Worm (Caenorhabditis elegans) whole organism, L4 larva: ENCODE measurements around the gene K07F5.7.
"Not testable (repeated sequence)": the region's sequence is repeated elsewhere in the genome, so short reads cannot be mapped to it uniquely, and the experiment has no call there.

ENCODE experiments used
- D1046.2 ChIP-seq: fragments of 200-800 bp; sonication (Bioruptor generic); IDR thresholded peaks from 2 replicates; pipeline ENCODE4 v1.3.6; 2022; ENCODE audit warnings: missing genetic modification characterization, missing compliant biosample characterization
- F26F4.8 ChIP-seq: fragments of 200-800 bp; sonication (Bioruptor generic); conservative IDR thresholded peaks from 2 replicates; pipeline ENCODE4 v1.3.6; 2022; ENCODE audit warnings: missing genetic modification characterization, missing compliant biosample characterization
- F44E2.7 ChIP-seq: fragments of 200-800 bp; sonication (Bioruptor generic); IDR thresholded peaks from 2 replicates; pipeline ENCODE4 v2.1.2; 2022; ENCODE audit warnings: missing genetic modification characterization, missing compliant biosample characterization
- F49E8.2 ChIP-seq: sonication (generic microtip); optimal IDR thresholded peaks from 2 replicates; lab custom pipeline; 2016; ENCODE audit warnings: missing compliant biosample characterization, mild to moderate bottlenecking, missing genetic modification characterization, borderline replicate concordance
- R02D3.7 ChIP-seq: fragments of 150-350 bp; sonication (generic microtip); optimal IDR thresholded peaks from 3 replicates; lab custom pipeline; 2014; ENCODE audit warnings: missing biosample characterization, missing genetic modification characterization
- T26A8.4 ChIP-seq: fragments of 200-800 bp; sonication (Bioruptor generic); IDR thresholded peaks from 2 replicates; pipeline ENCODE4 v1.3.6; 2022; ENCODE audit warnings: missing genetic modification characterization, missing compliant biosample characterization
- ZK337.2 ChIP-seq: fragments of 200-800 bp; sonication (Bioruptor generic); IDR thresholded peaks from 2 replicates; pipeline ENCODE4 v1.3.6; 2022; ENCODE audit warnings: missing genetic modification reagents, missing genetic modification characterization, missing compliant biosample characterization
- ZK546.5 ChIP-seq, 2 experiments: sonication (generic microtip); optimal IDR thresholded peaks; 2 replicates each; lab custom pipeline; 2017; ENCODE audit warnings: missing biosample characterization in 2 of 2, missing genetic modification characterization in 2 of 2
- aha-1 ChIP-seq: fragments of 150-350 bp; peaks from one replicate; lab custom pipeline; 2014; ENCODE audit warnings: missing biosample characterization, missing genetic modification characterization
- aly-2 ChIP-seq: sonication (generic microtip); optimal IDR thresholded peaks from 2 replicates; lab custom pipeline; 2018; ENCODE audit warnings: missing biosample characterization, missing genetic modification characterization
- arid-1 ChIP-seq: fragments of 200-800 bp; sonication (Bioruptor generic); conservative IDR thresholded peaks from 2 replicates; pipeline ENCODE4 v1.3.6; 2022; ENCODE audit warnings: missing genetic modification reagents, missing genetic modification characterization, missing compliant biosample characterization
- ceh-44 ChIP-seq: fragments of 200-800 bp; sonication (Bioruptor generic); IDR thresholded peaks from 2 replicates; pipeline ENCODE4 v1.3.6; 2022; ENCODE audit warnings: missing genetic modification reagents, missing genetic modification characterization, missing compliant biosample characterization
- cey-2 ChIP-seq: sonication (generic microtip); optimal IDR thresholded peaks from 3 replicates; lab custom pipeline; 2017; ENCODE audit warnings: missing genetic modification characterization, mild to moderate bottlenecking, missing compliant biosample characterization, antibody characterized with exemption, borderline replicate concordance; ENCODE audit not compliant: insufficient read depth
- dve-1 ChIP-seq: sonication (generic microtip); optimal IDR thresholded peaks from 2 replicates; lab custom pipeline; 2017; ENCODE audit warnings: antibody characterized with exemption, mild to moderate bottlenecking, missing genetic modification characterization, missing compliant biosample characterization; ENCODE audit not compliant: insufficient read depth
- egl-43 ChIP-seq: fragments of 200-800 bp; sonication (Bioruptor generic); IDR thresholded peaks from 2 replicates; pipeline ENCODE4 v1.3.6; 2022; ENCODE audit warnings: missing genetic modification reagents, missing genetic modification characterization, missing compliant biosample characterization
- fkh-10 ChIP-seq: fragments of 150-350 bp; optimal IDR thresholded peaks from 2 replicates; lab custom pipeline; 2014; ENCODE audit warnings: missing biosample characterization, missing genetic modification reagents, missing genetic modification characterization
- fos-1 ChIP-seq: fragments of 150-350 bp; optimal IDR thresholded peaks from 2 replicates; lab custom pipeline; 2014; ENCODE audit warnings: missing biosample characterization, missing genetic modification characterization
- hmg-1.1 ChIP-seq: fragments of 200-800 bp; sonication (Bioruptor generic); IDR thresholded peaks from 2 replicates; pipeline ENCODE4 v1.3.6; 2022; ENCODE audit warnings: missing genetic modification reagents, missing genetic modification characterization, missing compliant biosample characterization
- lin-15B ChIP-seq: fragments of 150-350 bp; sonication (generic microtip); optimal IDR thresholded peaks from 3 replicates; lab custom pipeline; 2014; ENCODE audit warnings: missing biosample characterization, missing genetic modification characterization
- lin-39 ChIP-seq: fragments of 150-350 bp; optimal IDR thresholded peaks from 2 replicates; lab custom pipeline; 2014; ENCODE audit warnings: missing biosample characterization, missing genetic modification reagents, missing genetic modification characterization
- mdt-29 ChIP-seq: fragments of 200-800 bp; sonication (Bioruptor generic); IDR thresholded peaks from 2 replicates; pipeline ENCODE4 v1.3.6; 2022; ENCODE audit warnings: missing genetic modification reagents, missing genetic modification characterization, missing compliant biosample characterization
- mep-1 ChIP-seq: fragments of 150-350 bp; sonication (generic microtip); optimal IDR thresholded peaks from 3 replicates; lab custom pipeline; 2014; ENCODE audit warnings: missing biosample characterization, missing genetic modification characterization
- mxl-2 ChIP-seq: fragments of 200-800 bp; sonication (Bioruptor generic); conservative IDR thresholded peaks from 2 replicates; pipeline ENCODE4 v1.3.6; 2022; ENCODE audit warnings: missing genetic modification reagents, missing genetic modification characterization, missing compliant biosample characterization
- mxl-3 ChIP-seq: fragments of 200-800 bp; sonication (Bioruptor generic); optimal IDR thresholded peaks from 2 replicates; lab custom pipeline; 2018; ENCODE audit warnings: mild to moderate bottlenecking, missing genetic modification characterization, missing compliant biosample characterization
- pqm-1 ChIP-seq: sonication (generic microtip); optimal IDR thresholded peaks from 2 replicates; lab custom pipeline; 2017; ENCODE audit warnings: missing biosample characterization, missing genetic modification characterization
- saeg-2 ChIP-seq: fragments of 200-800 bp; sonication (Bioruptor generic); IDR thresholded peaks from 2 replicates; pipeline ENCODE4 v1.3.6; 2022; ENCODE audit warnings: missing genetic modification reagents, missing genetic modification characterization, missing compliant biosample characterization
- set-16 ChIP-seq: fragments of 200-800 bp; sonication (Bioruptor generic); IDR thresholded peaks from 2 replicates; pipeline ENCODE4 v1.3.6; 2022; ENCODE audit warnings: missing genetic modification reagents, missing genetic modification characterization, missing compliant biosample characterization
- skn-1 ChIP-seq: fragments of 150-350 bp; optimal IDR thresholded peaks from 2 replicates; lab custom pipeline; 2014; ENCODE audit warnings: missing biosample characterization, missing genetic modification characterization
- snpc-4 ChIP-seq: fragments of 150-350 bp; optimal IDR thresholded peaks from 2 replicates; lab custom pipeline; 2014; ENCODE audit warnings: missing biosample characterization, missing genetic modification characterization
- spr-1 ChIP-seq: sonication (generic microtip); optimal IDR thresholded peaks from 2 replicates; lab custom pipeline; 2016; ENCODE audit warnings: mild to moderate bottlenecking, missing genetic modification characterization, missing compliant biosample characterization
- tra-1 ChIP-seq: fragments of 200-800 bp; sonication (Bioruptor generic); IDR thresholded peaks from 2 replicates; pipeline ENCODE4 v1.3.6; 2022; ENCODE audit warnings: missing genetic modification reagents, missing genetic modification characterization, missing compliant biosample characterization
- zag-1 ChIP-seq: fragments of 150-350 bp; optimal IDR thresholded peaks from 2 replicates; lab custom pipeline; 2014; ENCODE audit warnings: missing biosample characterization, missing genetic modification characterization
- zfp-3 ChIP-seq: fragments of 200-800 bp; sonication (Bioruptor generic); conservative IDR thresholded peaks from 2 replicates; pipeline ENCODE4 v1.3.6; 2022; ENCODE audit warnings: missing genetic modification reagents, missing genetic modification characterization, missing compliant biosample characterization
- ztf-7 ChIP-seq: fragments of 150-350 bp; optimal IDR thresholded peaks from 2 replicates; lab custom pipeline; 2014; ENCODE audit warnings: missing biosample characterization, missing genetic modification characterization

Gene K07F5.7

ce11 chrIV:9848075-9848474 lies at the start of gene K07F5.7:
Gene K07F5.7 (minus strand): TSS chrIV:9848175.
- TF ChIP-seq mxl-2 (GFP tag; lab: Robert Waterston, UW) (no peak), cey-2 (tag; lab: Kevin White, UChicago) (no peak), ZK337.2 (GFP tag; lab: Robert Waterston, UW) (no peak), aly-2 (no peak), aha-1 (tag; lab: Kevin White, UChicago) (peak; percentile 64), T26A8.4 (GFP tag; lab: Robert Waterston, UW) (no peak), mxl-3 (GFP tag; lab: Kevin White, UChicago) (no peak), egl-43 (no peak), D1046.2 (GFP tag; lab: Robert Waterston, UW) (no peak)
- TF ChIP-seq, all 104 proteins: peak for 1

ce11 chrIV:9895088-9895487 lies 47.1 kb upstream of the K07F5.7 start, which contains the start of gene ssp-32:
Gene ssp-32 (plus strand): TSS chrIV:9895388.
- TF ChIP-seq ZK546.5 (tag; optimal IDR thresholded peaks at IDR 0.05; lab: Kevin White, UChicago): no peak
- TF ChIP-seq cey-2 (tag; lab: Kevin White, UChicago): no peak
- TF ChIP-seq spr-1 (tag; lab: Kevin White, UChicago): no peak
- TF ChIP-seq mdt-29 (GFP tag; lab: Robert Waterston, UW): no peak
- no peak for TF ChIP-seq snpc-4
- no peak for TF ChIP-seq zag-1 (tag; lab: Kevin White, UChicago)
- TF ChIP-seq fkh-10 (GFP tag; lab: Kevin White, UChicago): no peak
- TF ChIP-seq lin-15B: no peak
- TF ChIP-seq zfp-3 (GFP tag; lab: Robert Waterston, UW): no peak

- 0 out of 2 replicates have a peak, but pooled peaks have one; percentile 57 for TF ChIP-seq F26F4.8 (GFP tag; lab: Robert Waterston, UW)
Observed at ce11 chrIV:9894331-9894730, 46.4 kb upstream of the K07F5.7 start, which contains the start of gene msp-77. Gene msp-77 (plus strand): TSS chrIV:9894631.

ce11 chrIV:9893649-9894048 lies 45.7 kb upstream of the K07F5.7 start, which contains the start of gene sss-1:
Gene sss-1 (minus strand): TSS chrIV:9893749.
- not testable (repeated sequence) for TF ChIP-seq R02D3.7 (tag; lab: Kevin White, UChicago); mep-1 (tag; lab: Kevin White, UChicago); skn-1

- no peak for TF ChIP-seq tra-1 (GFP tag; lab: Robert Waterston, UW)
Observed at ce11 chrIV:9891938-9892337, 44.0 kb upstream of the K07F5.7 start, which contains the start of gene F32B6.4. Gene F32B6.4 (minus strand): TSS chrIV:9892038.

- TF ChIP-seq F44E2.7 (GFP tag; lab: Robert Waterston, UW): no peak
- no peak for TF ChIP-seq zfp-3 (GFP tag; lab: Robert Waterston, UW)
- no peak for TF ChIP-seq set-16
- TF ChIP-seq T26A8.4 (GFP tag; lab: Robert Waterston, UW): no peak
- TF ChIP-seq ztf-7: no peak
- no peak for TF ChIP-seq mxl-2 (GFP tag; lab: Robert Waterston, UW)
- no peak for TF ChIP-seq zag-1 (tag; lab: Kevin White, UChicago)
- TF ChIP-seq fos-1 (tag; lab: Kevin White, UChicago): no peak
- no peak for TF ChIP-seq pqm-1 (tag; lab: Kevin White, UChicago)
- no peak for TF ChIP-seq ceh-44
- TF ChIP-seq lin-39 (tag; lab: Kevin White, UChicago): no peak
- no peak for TF ChIP-seq spr-1 (tag; lab: Kevin White, UChicago)
- no peak for TF ChIP-seq F49E8.2 (tag; lab: Kevin White, UChicago)
- no peak for TF ChIP-seq arid-1 (GFP tag; lab: Robert Waterston, UW)
- no peak for TF ChIP-seq hmg-1.1 (GFP tag; lab: Robert Waterston, UW)
- TF ChIP-seq saeg-2: no peak
- TF ChIP-seq tra-1 (GFP tag; lab: Robert Waterston, UW): no peak
- TF ChIP-seq aly-2: no peak
- TF ChIP-seq snpc-4: no peak
- TF ChIP-seq dve-1 (tag; lab: Kevin White, UChicago): no peak
Observed at ce11 chrIV:9889857-9890256, 41.9 kb upstream of the K07F5.7 start, which contains the start of gene ttbk-3. Gene ttbk-3 (minus strand): TSS chrIV:9889957.
